Worm (Caenorhabditis elegans): Measurements from ENCODE around the gene tbc-6.

DNA sequence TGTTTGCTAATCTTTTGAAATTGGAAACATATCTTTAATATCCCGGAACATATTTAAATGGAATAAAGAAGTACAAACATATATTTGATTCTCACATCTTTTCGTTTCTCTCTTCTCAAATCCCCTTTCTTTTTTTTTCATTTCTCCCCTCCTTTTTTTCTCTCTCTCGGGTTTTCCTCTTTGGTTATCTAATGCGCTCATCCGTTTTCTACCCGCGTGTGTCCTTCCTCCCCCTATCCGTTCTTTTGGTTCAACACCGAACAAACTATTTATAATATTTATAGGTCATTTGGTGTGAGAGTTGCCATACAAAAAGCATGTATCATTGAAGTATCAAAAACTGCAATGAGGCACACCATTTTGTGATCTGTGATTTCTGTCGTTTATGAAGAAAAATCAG lies 24.0 kb upstream of the tbc-6 start:
- TF ChIP-seq nhr-28 (tag; optimal IDR thresholded peaks at IDR 0.05) (no peak), lir-3 (tag; optimal IDR thresholded peaks at IDR 0.05; ENCODE audit: poor library complexity) (no peak), snpc-4 (tag; optimal IDR thresholded peaks at IDR 0.05) (no peak), ceh-63 (GFP tag; optimal IDR thresholded peaks at IDR 0.05) (no peak), fkh-10 (GFP tag; optimal IDR thresholded peaks at IDR 0.05) (peak; percentile 69), nhr-76 (tag; optimal IDR thresholded peaks at IDR 0.05) (no peak), lin-39 (tag; optimal IDR thresholded peaks at IDR 0.05) (no peak), unc-86 (tag; optimal IDR thresholded peaks at IDR 0.05) (no peak), lin-35 (GFP tag; optimal IDR thresholded peaks at IDR 0.05) (no peak)

Measured in whole organism, L1 larva.